Fruit fly (Drosophila melanogaster) whole organism, embryonic: ENCODE data around the gene flfl.

Experiments used
- ATbp ChIP-seq: fragments of 200-800 bp; sonication (Bioruptor generic); optimal IDR thresholded peaks from 2 replicates; lab custom pipeline; 2017; ENCODE audit warnings: missing biosample characterization, mild to moderate bottlenecking, missing genetic modification characterization, missing genetic modification reagents
- Adf1 ChIP-seq: fragments of 200-800 bp; sonication (Bioruptor generic); IDR thresholded peaks from 2 replicates; pipeline ENCODE4 v1.3.6; 2022; ENCODE audit warnings: missing biosample characterization, missing genetic modification characterization
- Asciz ChIP-seq: fragments of 200-800 bp; sonication (Bioruptor generic); optimal IDR thresholded peaks from 2 replicates; lab custom pipeline; 2017; ENCODE audit warnings: missing biosample characterization, mild to moderate bottlenecking, missing genetic modification characterization, missing genetic modification reagents
- C15 ChIP-seq: fragments of 200-800 bp; sonication (Bioruptor generic); IDR thresholded peaks from 3 replicates; pipeline ENCODE4 v1.3.6; 2022; ENCODE audit warnings: missing biosample characterization, missing genetic modification characterization
- CG10543 ChIP-seq: fragments of 200-800 bp; sonication (Bioruptor generic); optimal IDR thresholded peaks from 3 replicates; lab custom pipeline; 2017; ENCODE audit warnings: missing biosample characterization, mild to moderate bottlenecking, missing genetic modification characterization, moderate library complexity
- CG10654 ChIP-seq: fragments of 200-800 bp; sonication (Bioruptor generic); optimal IDR thresholded peaks from 2 replicates; lab custom pipeline; 2016; ENCODE audit warnings: missing biosample characterization, missing genetic modification characterization
- CG11085 ChIP-seq: fragments of 200-800 bp; sonication (Bioruptor generic); IDR thresholded peaks from 2 replicates; pipeline ENCODE4 v1.3.6; 2022; ENCODE audit warnings: missing biosample characterization, missing genetic modification characterization
- CG11398 ChIP-seq: fragments of 200-800 bp; sonication (Bioruptor generic); optimal IDR thresholded peaks from 2 replicates; lab custom pipeline; 2016; ENCODE audit warnings: missing biosample characterization, missing genetic modification characterization
- CG1233 ChIP-seq: fragments of 200-800 bp; sonication (Bioruptor generic); optimal IDR thresholded peaks from 4 replicates; lab custom pipeline; 2018; ENCODE audit warnings: missing biosample characterization, mild to moderate bottlenecking, missing genetic modification characterization
- CG12942 ChIP-seq: fragments of 200-800 bp; sonication (Bioruptor generic); optimal IDR thresholded peaks from 3 replicates; lab custom pipeline; 2016; ENCODE audit warnings: missing biosample characterization, missing genetic modification characterization
- CG13424 ChIP-seq: fragments of 200-800 bp; sonication (Bioruptor generic); optimal IDR thresholded peaks from 2 replicates; lab custom pipeline; 2019; ENCODE audit warnings: missing biosample characterization, mild to moderate bottlenecking, missing genetic modification characterization, moderate library complexity
- CG16813 ChIP-seq: fragments of 200-800 bp; sonication (Bioruptor generic); IDR thresholded peaks from 3 replicates; pipeline ENCODE4 v1.3.6; 2022; ENCODE audit warnings: missing biosample characterization, missing genetic modification characterization; ENCODE audit not compliant: partially characterized antibody
- CG17568 ChIP-seq: fragments of 200-800 bp; sonication (Bioruptor generic); optimal IDR thresholded peaks from 2 replicates; lab custom pipeline; 2018; ENCODE audit warnings: missing biosample characterization, mild to moderate bottlenecking, missing genetic modification characterization, moderate library complexity
- CG18619 ChIP-seq: fragments of 200-800 bp; sonication (Bioruptor generic); optimal IDR thresholded peaks from 3 replicates; lab custom pipeline; 2017; ENCODE audit warnings: missing biosample characterization, mild to moderate bottlenecking, missing genetic modification characterization
- CG2116 ChIP-seq: fragments of 200-800 bp; sonication (Bioruptor generic); optimal IDR thresholded peaks from 3 replicates; lab custom pipeline; 2018; ENCODE audit warnings: missing biosample characterization, mild to moderate bottlenecking, missing genetic modification characterization
- CG3065 ChIP-seq: fragments of 200-800 bp; sonication (Bioruptor generic); optimal IDR thresholded peaks from 2 replicates; lab custom pipeline; 2016; ENCODE audit warnings: missing biosample characterization, missing genetic modification characterization
- CG32532 ChIP-seq: fragments of 200-800 bp; sonication (Bioruptor generic); IDR thresholded peaks from 2 replicates; pipeline ENCODE4 v1.3.6; 2022; ENCODE audit warnings: missing biosample characterization, missing genetic modification characterization
- CG34422 ChIP-seq: fragments of 200-800 bp; sonication (Bioruptor generic); IDR thresholded peaks from 3 replicates; pipeline ENCODE4 v1.3.6; 2022; ENCODE audit warnings: missing biosample characterization, missing genetic modification characterization
- CG6254 ChIP-seq: fragments of 200-800 bp; sonication (Bioruptor generic); optimal IDR thresholded peaks from 3 replicates; lab custom pipeline; 2017; ENCODE audit warnings: mild to moderate bottlenecking, missing biosample characterization, missing genetic modification reagents, missing genetic modification characterization
- CG6813 ChIP-seq: fragments of 200-800 bp; sonication (Bioruptor generic); optimal IDR thresholded peaks from 2 replicates; lab custom pipeline; 2017; ENCODE audit warnings: missing biosample characterization, missing genetic modification characterization, mild to moderate bottlenecking, moderate library complexity, missing genetic modification reagents
- CG7271 ChIP-seq: fragments of 200-800 bp; sonication (Bioruptor generic); optimal IDR thresholded peaks from 2 replicates; lab custom pipeline; 2018; ENCODE audit warnings: missing biosample characterization, mild to moderate bottlenecking, missing genetic modification characterization, moderate library complexity
- CG7786 ChIP-seq: fragments of 200-800 bp; sonication (Bioruptor generic); optimal IDR thresholded peaks from 2 replicates; lab custom pipeline; 2016; ENCODE audit warnings: missing biosample characterization, missing genetic modification characterization
- Chrac-16 ChIP-seq: fragments of 200-800 bp; sonication (Bioruptor generic); optimal IDR thresholded peaks from 3 replicates; lab custom pipeline; 2016; ENCODE audit warnings: missing biosample characterization, missing genetic modification characterization
- Dad ChIP-seq: fragments of 200-800 bp; sonication (Bioruptor generic); optimal IDR thresholded peaks from 3 replicates; lab custom pipeline; 2016; ENCODE audit warnings: missing biosample characterization, missing genetic modification characterization
- Dbx ChIP-seq: fragments of 200-800 bp; sonication (Bioruptor generic); IDR thresholded peaks from 3 replicates; pipeline ENCODE4 v1.3.6; 2022; ENCODE audit warnings: missing biosample characterization, missing genetic modification characterization
- Deaf1 ChIP-seq: fragments of 200-800 bp; optimal IDR thresholded peaks from 3 replicates; lab custom pipeline; 2019; ENCODE audit warnings: missing biosample characterization, mild to moderate bottlenecking, missing genetic modification characterization, moderate library complexity
- Dp ChIP-seq: fragments of 200-800 bp; sonication (Bioruptor generic); optimal IDR thresholded peaks from 2 replicates; lab custom pipeline; 2018; ENCODE audit warnings: missing biosample characterization, mild to moderate bottlenecking, missing genetic modification characterization, moderate library complexity
- GATAe ChIP-seq: fragments of 200-800 bp; sonication (Bioruptor generic); conservative IDR thresholded peaks from 2 replicates; pipeline ENCODE4 v1.3.6; 2022; ENCODE audit warnings: missing biosample characterization, missing genetic modification characterization
- Hand ChIP-seq: fragments of 200-800 bp; sonication (Bioruptor generic); optimal IDR thresholded peaks from 2 replicates; lab custom pipeline; 2017; ENCODE audit warnings: mild to moderate bottlenecking, missing biosample characterization, missing genetic modification reagents, missing genetic modification characterization
- Mes4 ChIP-seq: fragments of 200-800 bp; sonication (Bioruptor generic); optimal IDR thresholded peaks from 2 replicates; lab custom pipeline; 2016; ENCODE audit warnings: missing biosample characterization, missing genetic modification characterization
- NC2β ChIP-seq: fragments of 200-800 bp; sonication (Bioruptor generic); optimal IDR thresholded peaks from 2 replicates; lab custom pipeline; 2016; ENCODE audit warnings: missing biosample characterization, missing genetic modification characterization
- NfI ChIP-seq: fragments of 200-800 bp; sonication (Bioruptor generic); optimal IDR thresholded peaks from 3 replicates; lab custom pipeline; 2018; ENCODE audit warnings: missing biosample characterization, mild to moderate bottlenecking, missing genetic modification characterization, moderate library complexity
- Oli ChIP-seq: fragments of 200-800 bp; sonication (Bioruptor generic); optimal IDR thresholded peaks from 2 replicates; lab custom pipeline; 2018; ENCODE audit warnings: missing biosample characterization, mild to moderate bottlenecking, missing genetic modification characterization, moderate library complexity
- Sry-δ ChIP-seq: fragments of 200-800 bp; sonication (Bioruptor generic); optimal IDR thresholded peaks from 2 replicates; lab custom pipeline; 2016; ENCODE audit warnings: missing biosample characterization, missing genetic modification characterization
- ara ChIP-seq: fragments of 200-800 bp; sonication (Bioruptor generic); IDR thresholded peaks from 2 replicates; pipeline ENCODE4 v1.3.6; 2022; ENCODE audit warnings: missing biosample characterization, missing genetic modification characterization
- caup ChIP-seq: fragments of 200-800 bp; sonication (Bioruptor generic); optimal IDR thresholded peaks from 3 replicates; lab custom pipeline; 2017; ENCODE audit warnings: missing biosample characterization, mild to moderate bottlenecking, missing genetic modification characterization, moderate library complexity; ENCODE audit not compliant: severe bottlenecking
- crp ChIP-seq, 2 experiments: fragments of 200-800 bp; sonication (Bioruptor generic); optimal IDR thresholded peaks; 2 replicates in 1 of 2; 3 replicates in 1 of 2; lab custom pipeline; 2017; ENCODE audit warnings: missing biosample characterization in 2 of 2, missing genetic modification characterization in 2 of 2, mild to moderate bottlenecking in 1 of 2, moderate library complexity in 1 of 2
- eyg ChIP-seq: fragments of 200-800 bp; sonication (Bioruptor generic); optimal IDR thresholded peaks from 3 replicates; lab custom pipeline; 2016; ENCODE audit warnings: missing biosample characterization, missing genetic modification characterization
- fd96Cb ChIP-seq: fragments of 200-800 bp; sonication (Bioruptor generic); optimal IDR thresholded peaks from 2 replicates; lab custom pipeline; 2018; ENCODE audit warnings: missing biosample characterization, mild to moderate bottlenecking, missing genetic modification characterization, moderate library complexity
- insv ChIP-seq, 2 experiments: fragments of 200-800 bp; sonication (Bioruptor generic); optimal IDR thresholded peaks; 3 replicates each; lab custom pipeline; 2016 to 2018; ENCODE audit warnings: missing biosample characterization in 2 of 2, missing genetic modification characterization in 2 of 2
- jigr1 ChIP-seq: fragments of 200-800 bp; sonication (Bioruptor generic); IDR thresholded peaks from 3 replicates; pipeline ENCODE4 v1.3.6; 2022; ENCODE audit warnings: missing biosample characterization, missing genetic modification characterization
- mirr ChIP-seq: fragments of 200-800 bp; sonication (Bioruptor generic); optimal IDR thresholded peaks from 3 replicates; lab custom pipeline; 2018; ENCODE audit warnings: missing biosample characterization, mild to moderate bottlenecking, missing genetic modification characterization
- nerfin-2 ChIP-seq: fragments of 200-800 bp; sonication (Bioruptor generic); IDR thresholded peaks from 2 replicates; pipeline ENCODE4 v1.3.6; 2022; ENCODE audit warnings: missing biosample characterization, missing genetic modification characterization; ENCODE audit not compliant: partially characterized antibody
- odd ChIP-seq: fragments of 200-800 bp; sonication (Bioruptor generic); optimal IDR thresholded peaks from 2 replicates; lab custom pipeline; 2017; ENCODE audit warnings: missing biosample characterization, mild to moderate bottlenecking, missing genetic modification characterization
- peb ChIP-seq: fragments of 200-800 bp; sonication (Bioruptor generic); IDR thresholded peaks from 2 replicates; pipeline ENCODE4 v1.3.6; 2022; ENCODE audit warnings: missing biosample characterization, missing genetic modification characterization
- prd ChIP-seq, 3 experiments: fragments of >200 bp in 2 of 3; fragments of 200-800 bp in 1 of 3; sonication (Bioruptor generic) in 1 of 3; optimal IDR thresholded peaks in 2 of 3; IDR thresholded peaks in 1 of 3; 2 replicates in 2 of 3; 3 replicates in 1 of 3; pipeline versions ENCODE4 v1.3.6 to Lab custom; 2017 to 2022; ENCODE audit warnings: missing biosample characterization in 1 of 3, missing genetic modification characterization in 1 of 3
- trem ChIP-seq: fragments of 200-800 bp; optimal IDR thresholded peaks from 3 replicates; lab custom pipeline; 2019; ENCODE audit warnings: missing biosample characterization, mild to moderate bottlenecking, missing genetic modification characterization, moderate library complexity
- trh ChIP-seq: fragments of 200-800 bp; sonication (Bioruptor generic); optimal IDR thresholded peaks from 2 replicates; lab custom pipeline; 2016; ENCODE audit warnings: missing biosample characterization, missing genetic modification characterization
- z ChIP-seq: fragments of 200-800 bp; sonication (Bioruptor generic); IDR thresholded peaks from 3 replicates; pipeline ENCODE4 v1.3.6; 2022; ENCODE audit warnings: missing biosample characterization, missing genetic modification characterization

The flfl gene

DNA sequence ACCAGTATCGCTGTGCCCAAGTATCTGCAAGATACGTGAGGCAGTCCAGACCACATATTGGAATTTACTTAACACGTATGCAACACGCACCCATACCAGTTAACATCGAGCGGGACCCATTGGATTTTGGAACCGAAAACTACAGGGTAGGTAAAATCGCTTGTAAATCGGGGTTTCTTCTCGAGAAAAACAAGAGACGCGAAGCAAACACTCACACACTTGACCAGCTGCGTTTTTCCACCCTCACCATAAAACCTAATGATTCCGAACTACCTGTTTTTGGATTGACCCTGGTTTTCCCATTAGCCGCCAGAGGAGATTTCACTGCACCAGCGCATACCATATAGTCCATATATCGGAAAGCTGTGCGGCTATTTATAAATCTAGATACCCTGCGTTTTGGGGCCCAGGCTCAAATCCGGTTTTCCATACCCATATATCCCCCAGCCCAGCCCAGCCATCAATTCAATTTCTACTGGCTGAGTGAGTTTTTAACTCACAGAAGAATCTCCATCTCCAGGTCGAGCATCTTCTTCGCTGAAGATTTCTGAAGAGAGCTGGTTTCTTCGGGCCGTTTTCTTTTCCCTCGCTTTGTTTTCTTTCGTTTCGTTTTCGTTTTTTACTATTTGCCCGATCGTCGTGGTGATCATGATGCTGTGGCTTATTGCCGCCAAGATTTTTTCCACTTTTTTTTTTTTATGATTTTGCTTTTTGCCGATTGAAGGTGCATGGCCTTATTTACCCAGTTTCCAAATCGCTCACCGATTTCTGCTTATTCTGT is 32.1 kb downstream of the flfl start (continued):
- TF ChIP-seq prd (optimal IDR thresholded peaks at IDR 0.05; lab: Kevin White, UChicago) = no peak
- no peak for TF ChIP-seq prd (GFP tag; IDR thresholded peaks at IDR 0.05; lab: Robert Waterston, UW)
- no peak for TF ChIP-seq NfI (GFP tag; lab: Kevin White, UChicago)
- no peak for TF ChIP-seq Dad (GFP tag; lab: Kevin White, UChicago)
- no peak for TF ChIP-seq CG18619
- TF ChIP-seq trh = no peak
- no peak for TF ChIP-seq caup (GFP tag; lab: Kevin White, UChicago)
- no peak for TF ChIP-seq Chrac-16
- TF ChIP-seq CG6813 = no peak
- no peak for TF ChIP-seq CG32532 (GFP tag; lab: Robert Waterston, UW)
- no peak for TF ChIP-seq CG13424 (tag; lab: Kevin White, UChicago)
- TF ChIP-seq odd (GFP tag; lab: Kevin White, UChicago) = no peak
- TF ChIP-seq CG3065 (GFP tag; lab: Kevin White, UChicago) = no peak
- TF ChIP-seq CG11085 = no peak
- no peak for TF ChIP-seq Dbx (GFP tag; lab: Robert Waterston, UW)
- no peak for TF ChIP-seq CG16813 (GFP tag; lab: Robert Waterston, UW)
- no peak for TF ChIP-seq crp (GFP tag; optimal IDR thresholded peaks at IDR 0.05; lab: Kevin White, UChicago)
- no peak for TF ChIP-seq mirr (GFP tag; lab: Kevin White, UChicago)
- no peak for TF ChIP-seq CG7271
- TF ChIP-seq CG11398 (GFP tag; lab: Kevin White, UChicago) = no peak
- TF ChIP-seq NC2β (GFP tag; lab: Kevin White, UChicago) = no peak
- no peak for TF ChIP-seq Oli (tag; lab: Kevin White, UChicago)
- no peak for TF ChIP-seq Asciz
- no peak for TF ChIP-seq CG34422 (GFP tag; lab: Robert Waterston, UW)
- TF ChIP-seq insv (GFP tag; optimal IDR thresholded peaks at IDR 0.05; lab: Kevin White, UChicago) = peak in 1 of 2 experiments; percentile 66
- TF ChIP-seq CG7786 (GFP tag; lab: Kevin White, UChicago) = no peak
- no peak for TF ChIP-seq CG10543 (GFP tag; lab: Kevin White, UChicago)
- no peak for TF ChIP-seq C15 (GFP tag; lab: Robert Waterston, UW)
- no peak for TF ChIP-seq Dp (GFP tag; lab: Kevin White, UChicago)
- no peak for TF ChIP-seq Mes4 (GFP tag; lab: Kevin White, UChicago)
- no peak for TF ChIP-seq Adf1 (GFP tag; lab: Robert Waterston, UW)
- no peak for TF ChIP-seq Hand
- no peak for TF ChIP-seq Sry-δ (GFP tag; lab: Kevin White, UChicago)
- peak; percentile 4 for TF ChIP-seq Deaf1 (tag; lab: Kevin White, UChicago)
- TF ChIP-seq CG10654 = no peak
- no peak for TF ChIP-seq CG17568 (GFP tag; lab: Kevin White, UChicago)
- no peak for TF ChIP-seq CG12942
- TF ChIP-seq jigr1 (GFP tag; lab: Robert Waterston, UW) = no peak
- no peak for TF ChIP-seq fd96Cb (tag; lab: Kevin White, UChicago)
- no peak for TF ChIP-seq ara (GFP tag; lab: Robert Waterston, UW)
- no peak for TF ChIP-seq CG1233 (GFP tag; lab: Kevin White, UChicago)
- no peak for TF ChIP-seq ATbp (GFP tag; lab: Kevin White, UChicago)
- no peak for TF ChIP-seq GATAe (GFP tag; lab: Robert Waterston, UW)
- TF ChIP-seq CG6254 (GFP tag; lab: Kevin White, UChicago) = no peak
- no peak for TF ChIP-seq eyg (GFP tag; lab: Kevin White, UChicago)
- no peak for TF ChIP-seq CG2116 (GFP tag; lab: Kevin White, UChicago)
- no peak for TF ChIP-seq peb
- TF ChIP-seq trem = no peak
- peak; percentile 88 for TF ChIP-seq z (GFP tag; lab: Robert Waterston, UW)
- no peak for TF ChIP-seq nerfin-2 (GFP tag; lab: Robert Waterston, UW)
